Worm (Caenorhabditis elegans) whole organism, young adult: Measurements from ENCODE around the gene ints-13.

Experiments
- B0019.2 ChIP-seq: fragments of 200-800 bp; sonication (Bioruptor generic); conservative IDR thresholded peaks from 2 replicates; pipeline ENCODE4 v1.3.6; 2022; ENCODE audit warnings: missing genetic modification reagents, missing genetic modification characterization, missing compliant biosample characterization
- B0035.1 ChIP-seq: sonication (generic microtip); optimal IDR thresholded peaks from 2 replicates; lab custom pipeline; 2016; ENCODE audit warnings: missing genetic modification characterization, mild to moderate bottlenecking, missing compliant biosample characterization, missing genotype, missing genetic modification reagents
- F10E7.11 ChIP-seq: sonication (generic microtip); optimal IDR thresholded peaks from 2 replicates; lab custom pipeline; 2017; ENCODE audit warnings: mild to moderate bottlenecking, missing genetic modification characterization, moderate library complexity, missing compliant biosample characterization
- F22D6.2 ChIP-seq: sonication (generic microtip); optimal IDR thresholded peaks from 2 replicates; lab custom pipeline; 2016; ENCODE audit warnings: mild to moderate bottlenecking, missing genetic modification characterization, missing compliant biosample characterization
- F49E8.2 ChIP-seq: sonication (generic microtip); optimal IDR thresholded peaks from 3 replicates; lab custom pipeline; 2017; ENCODE audit warnings: missing genetic modification characterization, mild to moderate bottlenecking, missing compliant biosample characterization, antibody characterized with exemption, moderate library complexity; ENCODE audit not compliant: insufficient read depth
- F55B11.4 ChIP-seq: sonication (generic microtip); optimal IDR thresholded peaks from 2 replicates; lab custom pipeline; 2016; ENCODE audit warnings: missing compliant biosample characterization, missing genetic modification characterization, borderline replicate concordance; ENCODE audit not compliant: insufficient read depth
- F57A8.1 ChIP-seq: fragments of 200-800 bp; sonication (Bioruptor generic); optimal IDR thresholded peaks from 2 replicates; lab custom pipeline; 2018; ENCODE audit warnings: mild to moderate bottlenecking, missing genetic modification characterization, moderate library complexity, missing compliant biosample characterization
- K12H6.12 ChIP-seq: fragments of 200-800 bp; sonication (Bioruptor generic); optimal IDR thresholded peaks from 2 replicates; lab custom pipeline; 2018; ENCODE audit warnings: mild to moderate bottlenecking, missing genetic modification characterization, missing compliant biosample characterization
- T07F8.4 ChIP-seq: sonication (generic microtip); optimal IDR thresholded peaks from 2 replicates; lab custom pipeline; 2016; ENCODE audit warnings: mild to moderate bottlenecking, missing genetic modification characterization, moderate library complexity, missing compliant biosample characterization
- Y53F4B.3 ChIP-seq: fragments of 200-800 bp; sonication (Bioruptor generic); IDR thresholded peaks from 2 replicates; pipeline ENCODE4 v1.3.6; 2022; ENCODE audit warnings: missing genetic modification reagents, missing genetic modification characterization, missing compliant biosample characterization
- Y53G8AR.9 ChIP-seq: fragments of 200-800 bp; sonication (Bioruptor generic); conservative IDR thresholded peaks from 2 replicates; pipeline ENCODE4 v1.3.6; 2022; ENCODE audit warnings: missing genetic modification reagents, missing genetic modification characterization, missing compliant biosample characterization
- Y95B8A.8 ChIP-seq: fragments of 200-800 bp; sonication (Bioruptor generic); IDR thresholded peaks from 2 replicates; pipeline ENCODE4 v1.3.6; 2022; ENCODE audit warnings: missing genetic modification reagents, missing genetic modification characterization, missing compliant biosample characterization
- ZK185.1 ChIP-seq: sonication (generic microtip); optimal IDR thresholded peaks from 2 replicates; lab custom pipeline; 2016; ENCODE audit warnings: mild to moderate bottlenecking, missing genetic modification characterization, missing compliant biosample characterization; ENCODE audit not compliant: poor library complexity, severe bottlenecking
- aptf-3 ChIP-seq: fragments of 200-800 bp; sonication (Bioruptor generic); IDR thresholded peaks from 2 replicates; pipeline ENCODE4 v1.3.6; 2022; ENCODE audit warnings: missing genetic modification characterization, missing compliant biosample characterization
- attf-3 ChIP-seq: fragments of 200-800 bp; sonication (Bioruptor generic); conservative IDR thresholded peaks from 2 replicates; pipeline ENCODE4 v1.3.6; 2022; ENCODE audit warnings: missing genetic modification reagents, missing genetic modification characterization, missing compliant biosample characterization
- attf-5 ChIP-seq: fragments of 200-800 bp; sonication (Bioruptor generic); optimal IDR thresholded peaks from 2 replicates; lab custom pipeline; 2018; ENCODE audit warnings: mild to moderate bottlenecking, missing genetic modification characterization, missing compliant biosample characterization
- attf-6 ChIP-seq: fragments of 200-800 bp; sonication (Bioruptor generic); IDR thresholded peaks from 2 replicates; pipeline ENCODE4 v1.3.6; 2022; ENCODE audit warnings: missing genetic modification reagents, missing genetic modification characterization, missing compliant biosample characterization
- ccch-3 ChIP-seq: fragments of 200-800 bp; sonication (Bioruptor generic); optimal IDR thresholded peaks from 2 replicates; lab custom pipeline; 2018; ENCODE audit warnings: mild to moderate bottlenecking, missing genetic modification characterization, missing compliant biosample characterization
- cebp-1 ChIP-seq, 2 experiments: fragments of 200-800 bp in 1 of 2; sonication (Bioruptor generic) in 1 of 2; sonication (generic microtip) in 1 of 2; IDR thresholded peaks in 1 of 2; optimal IDR thresholded peaks in 1 of 2; 2 replicates each; pipeline versions ENCODE4 v1.3.6 to Lab custom; 2017 to 2022; ENCODE audit warnings: missing compliant biosample characterization in 2 of 2, missing genetic modification characterization in 2 of 2, mild to moderate bottlenecking in 1 of 2, missing genetic modification reagents in 1 of 2, moderate library complexity in 1 of 2
- cebp-2 ChIP-seq: fragments of 200-800 bp; sonication (Bioruptor generic); IDR thresholded peaks from 2 replicates; pipeline ENCODE4 v1.3.6; 2022; ENCODE audit warnings: missing genetic modification characterization, missing compliant biosample characterization
- ceh-58 ChIP-seq: fragments of 200-800 bp; sonication (Bioruptor generic); IDR thresholded peaks from 2 replicates; pipeline ENCODE4 v1.3.6; 2022; ENCODE audit warnings: missing genetic modification characterization, missing compliant biosample characterization
- ceh-91 ChIP-seq: fragments of 200-800 bp; sonication (Bioruptor generic); IDR thresholded peaks from 2 replicates; pipeline ENCODE4 v1.3.6; 2022; ENCODE audit warnings: missing genetic modification reagents, missing genetic modification characterization, missing compliant biosample characterization
- die-1 ChIP-seq: sonication (generic microtip); optimal IDR thresholded peaks from 2 replicates; lab custom pipeline; 2016; ENCODE audit warnings: missing genotype, mild to moderate bottlenecking, missing genetic modification characterization, missing compliant biosample characterization
- dpl-1 ChIP-seq: fragments of 150-350 bp; optimal IDR thresholded peaks from 2 replicates; lab custom pipeline; 2014; ENCODE audit warnings: missing biosample characterization, missing genetic modification reagents, missing genetic modification characterization
- egl-18 ChIP-seq: fragments of 200-800 bp; sonication (Bioruptor generic); IDR thresholded peaks from 2 replicates; pipeline ENCODE4 v1.3.6; 2022; ENCODE audit warnings: missing genetic modification reagents, missing genetic modification characterization, missing compliant biosample characterization
- fkh-3 ChIP-seq: sonication (generic microtip); optimal IDR thresholded peaks from 2 replicates; lab custom pipeline; 2016; ENCODE audit warnings: mild to moderate bottlenecking, missing genetic modification characterization, missing compliant biosample characterization
- him-1 ChIP-seq: sonication (generic microtip); optimal IDR thresholded peaks from 2 replicates; lab custom pipeline; 2016; ENCODE audit warnings: missing genotype, missing genetic modification reagents, missing genetic modification characterization, missing compliant biosample characterization
- hmg-20 ChIP-seq: fragments of 200-800 bp; sonication (Bioruptor generic); IDR thresholded peaks from 2 replicates; pipeline ENCODE4 v1.3.6; 2022; ENCODE audit warnings: missing genetic modification reagents, missing genetic modification characterization, missing compliant biosample characterization
- hrde-1 ChIP-seq: sonication (generic microtip); optimal IDR thresholded peaks from 2 replicates; lab custom pipeline; 2016; ENCODE audit warnings: missing genetic modification characterization, mild to moderate bottlenecking, missing compliant biosample characterization, moderate library complexity, missing genotype, missing genetic modification reagents, borderline replicate concordance
- lin-26 ChIP-seq: fragments of 200-800 bp; sonication (Bioruptor generic); IDR thresholded peaks from 2 replicates; pipeline ENCODE4 v1.3.6; 2022; ENCODE audit warnings: missing genetic modification reagents, missing genetic modification characterization, missing compliant biosample characterization
- lir-1 ChIP-seq: fragments of 200-800 bp; sonication (Bioruptor generic); conservative IDR thresholded peaks from 2 replicates; pipeline ENCODE4 v1.3.6; 2022; ENCODE audit warnings: missing genetic modification reagents, missing genetic modification characterization, missing compliant biosample characterization
- madf-6 ChIP-seq: fragments of 200-800 bp; sonication (Bioruptor generic); IDR thresholded peaks from 2 replicates; pipeline ENCODE4 v1.3.6; 2022; ENCODE audit warnings: missing genetic modification reagents, missing genetic modification characterization, missing compliant biosample characterization
- mel-28 ChIP-seq: sonication (generic microtip); optimal IDR thresholded peaks from 2 replicates; lab custom pipeline; 2016; ENCODE audit warnings: borderline replicate concordance, mild to moderate bottlenecking, missing genetic modification characterization, missing compliant biosample characterization
- nhr-80 ChIP-seq: sonication (generic microtip); optimal IDR thresholded peaks from 2 replicates; lab custom pipeline; 2016; ENCODE audit warnings: missing genetic modification characterization, missing compliant biosample characterization
- nhr-90 ChIP-seq: sonication (generic microtip); optimal IDR thresholded peaks from 2 replicates; lab custom pipeline; 2016; ENCODE audit warnings: missing genotype, mild to moderate bottlenecking, missing genetic modification characterization, missing compliant biosample characterization
- rec-8 ChIP-seq, 2 experiments: sonication (generic microtip); optimal IDR thresholded peaks; 2 replicates each; lab custom pipeline; 2016; ENCODE audit warnings: mild to moderate bottlenecking in 2 of 2, missing genetic modification characterization in 2 of 2, missing genetic modification reagents in 2 of 2, missing genotype in 2 of 2, missing biosample characterization in 1 of 2, missing compliant biosample characterization in 1 of 2, moderate library complexity in 1 of 2
- sdz-38 ChIP-seq: sonication (generic microtip); optimal IDR thresholded peaks from 2 replicates; lab custom pipeline; 2016; ENCODE audit warnings: missing genotype, missing genetic modification characterization, missing compliant biosample characterization
- sea-2 ChIP-seq: fragments of 200-800 bp; sonication (Bioruptor generic); IDR thresholded peaks from 2 replicates; pipeline ENCODE4 v1.3.6; 2022; ENCODE audit warnings: missing genetic modification characterization, missing compliant biosample characterization
- snpc-4 ChIP-seq, 5 experiments: fragments of 150-350 bp in 1 of 5; sonication (generic microtip) in 4 of 5; optimal IDR thresholded peaks; 2 replicates each; lab custom pipeline; 2014 to 2018; ENCODE audit warnings: missing genetic modification characterization in 5 of 5, missing biosample characterization in 3 of 5, antibody characterized with exemption in 2 of 5, mild to moderate bottlenecking in 2 of 5, missing compliant biosample characterization in 2 of 5, missing genotype in 2 of 5, moderate library complexity in 2 of 5, missing genetic modification reagents in 1 of 5
- sptf-2 ChIP-seq: fragments of 200-800 bp; sonication (Bioruptor generic); optimal IDR thresholded peaks from 2 replicates; lab custom pipeline; 2018; ENCODE audit warnings: mild to moderate bottlenecking, missing genetic modification characterization, missing compliant biosample characterization
- tlf-1 ChIP-seq: fragments of 200-800 bp; sonication (Bioruptor generic); optimal IDR thresholded peaks from 2 replicates; lab custom pipeline; 2018; ENCODE audit warnings: mild to moderate bottlenecking, missing genetic modification characterization, missing compliant biosample characterization
- unc-130 ChIP-seq: sonication (generic microtip); optimal IDR thresholded peaks from 2 replicates; lab custom pipeline; 2016; ENCODE audit warnings: missing genetic modification reagents, missing genetic modification characterization, missing compliant biosample characterization
- unc-62 ChIP-seq: fragments of 150-350 bp; optimal IDR thresholded peaks from 2 replicates; lab custom pipeline; 2014; ENCODE audit warnings: missing biosample characterization, missing genetic modification reagents, missing genetic modification characterization
- zfh-2 ChIP-seq: fragments of 200-800 bp; sonication (Bioruptor generic); conservative IDR thresholded peaks from 2 replicates; pipeline ENCODE4 v1.3.6; 2022; ENCODE audit warnings: missing genetic modification reagents, missing genetic modification characterization, missing compliant biosample characterization
- ztf-28 ChIP-seq: fragments of 200-800 bp; sonication (Bioruptor generic); IDR thresholded peaks from 2 replicates; pipeline ENCODE4 v1.3.6; 2022; ENCODE audit warnings: missing genetic modification reagents, missing genetic modification characterization, missing compliant biosample characterization
- ztf-6 ChIP-seq: fragments of 200-800 bp; sonication (Bioruptor generic); IDR thresholded peaks from 2 replicates; pipeline ENCODE4 v1.3.6; 2022; ENCODE audit warnings: missing genetic modification reagents, missing genetic modification characterization, missing compliant biosample characterization

The ints-13 gene

DNA sequence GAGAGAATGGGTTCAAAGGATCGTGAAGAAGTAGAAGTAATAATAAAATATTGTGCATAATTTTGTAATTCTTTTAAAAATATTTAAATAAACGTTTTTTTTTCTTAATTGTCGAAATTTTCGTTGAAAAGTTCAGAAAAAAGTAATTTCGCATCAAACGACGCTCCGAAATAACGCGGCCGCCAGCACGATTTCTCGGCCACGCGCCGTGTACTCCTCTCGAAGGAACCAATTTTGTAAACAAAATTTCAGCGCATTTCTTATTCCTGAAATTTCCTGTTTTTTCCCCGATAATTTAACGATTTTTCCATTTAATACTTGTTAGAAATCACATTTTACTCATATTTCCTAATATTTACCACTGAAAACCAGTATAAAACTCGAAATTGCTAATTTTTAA lies 45.2 kb downstream of the ints-13 start, which contains the start of gene Y38C1AA.12 (continued):
- TF ChIP-seq egl-18 (0 out of 2 replicates have a peak, but pooled peaks have one; percentile 50), cebp-1 (GFP tag; IDR thresholded peaks at IDR 0.05; lab: Robert Waterston, UW) (peak; percentile 62), cebp-1 (tag; optimal IDR thresholded peaks at IDR 0.05; lab: Kevin White, UChicago) (peak; percentile 70), sptf-2 (GFP tag; lab: Kevin White, UChicago) (no peak), F10E7.11 (peak; percentile 46), unc-130 (GFP tag; lab: Kevin White, UChicago) (peak; percentile 89), him-1 (peak; percentile 84), ceh-58 (GFP tag; lab: Robert Waterston, UW) (no peak), nhr-90 (no peak), lin-26 (GFP tag; lab: Robert Waterston, UW) (0 out of 2 replicates have a peak, but pooled peaks have one; percentile 19), die-1 (tag; lab: Kevin White, UChicago) (no peak), attf-5 (GFP tag; lab: Kevin White, UChicago) (peak; percentile 79), F55B11.4 (tag; lab: Kevin White, UChicago) (no peak), ccch-3 (GFP tag; lab: Kevin White, UChicago) (peak; percentile 25), sea-2 (no peak), sdz-38 (no peak), dpl-1 (GFP tag; lab: Kevin White, UChicago) (peak; percentile 15), K12H6.12 (tag; lab: Kevin White, UChicago) (peak; percentile 79), cebp-2 (no peak), ztf-28 (GFP tag; lab: Robert Waterston, UW) (peak; percentile 63; the same call in 1 of the 2 replicates), ZK185.1 (tag; lab: Kevin White, UChicago) (peak; percentile 93), unc-62 (no peak), zfh-2 (GFP tag; lab: Robert Waterston, UW) (no peak), B0035.1 (tag; lab: Kevin White, UChicago) (no peak), madf-6 (GFP tag; lab: Robert Waterston, UW) (peak; percentile 65; the same call in 1 of the 2 replicates), Y53F4B.3 (GFP tag; lab: Robert Waterston, UW) (no peak), Y53G8AR.9 (peak; percentile 46; the same call in 1 of the 2 replicates), rec-8 (tag; optimal IDR thresholded peaks at IDR 0.05; lab: Kevin White, UChicago) (peak; percentile 17 to 38), aptf-3 (no peak), attf-6 (GFP tag; lab: Robert Waterston, UW) (no peak), snpc-4 (GFP tag; optimal IDR thresholded peaks at IDR 0.05; lab: Kevin White, UChicago) (no peak), snpc-4 (tag; optimal IDR thresholded peaks at IDR 0.05; lab: Kevin White, UChicago) (peak in 2 of 4 experiments; percentile 5 to 42), F57A8.1 (GFP tag; lab: Kevin White, UChicago) (no peak), F22D6.2 (tag; lab: Kevin White, UChicago) (peak; percentile 55), Y95B8A.8 (no peak), attf-3 (GFP tag; lab: Robert Waterston, UW) (peak; percentile 94), F49E8.2 (tag; lab: Kevin White, UChicago) (no peak), B0019.2 (GFP tag; lab: Robert Waterston, UW) (no peak), fkh-3 (tag; lab: Kevin White, UChicago) (no peak), nhr-80 (tag; lab: Kevin White, UChicago) (peak; percentile 11), hrde-1 (tag; lab: Kevin White, UChicago) (peak; percentile 44), ztf-6 (GFP tag; lab: Robert Waterston, UW) (no peak), tlf-1 (peak; percentile 48), T07F8.4 (tag; lab: Kevin White, UChicago) (no peak), lir-1 (GFP tag; lab: Robert Waterston, UW) (0 out of 2 replicates have a peak, but pooled peaks have one; percentile 40), ceh-91 (peak; percentile 51), hmg-20 (GFP tag; lab: Robert Waterston, UW) (peak; percentile 63; the same call in 1 of the 2 replicates), mel-28 (tag; lab: Kevin White, UChicago) (no peak)
